Fruit fly (Drosophila melanogaster) whole organism, embryonic: ENCODE data around the gene Zwilch.

ENCODE experiments used
- Aef1 ChIP-seq: fragments of 200-800 bp; sonication (Bioruptor generic); IDR thresholded peaks from 3 replicates; pipeline ENCODE4 v1.3.6; 2022; ENCODE audit warnings: missing biosample characterization, missing genetic modification characterization
- BEAF-32 ChIP-seq: fragments of 200-800 bp; sonication (Bioruptor generic); optimal IDR thresholded peaks from 3 replicates; lab custom pipeline; 2017; ENCODE audit warnings: missing biosample characterization, missing genetic modification characterization, mild to moderate bottlenecking, moderate library complexity, missing genetic modification reagents
- CG12942 ChIP-seq: fragments of 200-800 bp; sonication (Bioruptor generic); optimal IDR thresholded peaks from 3 replicates; lab custom pipeline; 2016; ENCODE audit warnings: missing biosample characterization, missing genetic modification characterization
- CG13894 ChIP-seq: fragments of 200-800 bp; sonication (Bioruptor generic); optimal IDR thresholded peaks from 3 replicates; lab custom pipeline; 2018; ENCODE audit warnings: missing biosample characterization, mild to moderate bottlenecking, missing genetic modification characterization, moderate library complexity
- CG14050 ChIP-seq: fragments of 200-800 bp; sonication (Bioruptor generic); IDR thresholded peaks from 3 replicates; pipeline ENCODE4 v1.3.6; 2022; ENCODE audit warnings: missing biosample characterization, missing genetic modification characterization
- CG15269 ChIP-seq: fragments of 200-800 bp; sonication (Bioruptor generic); optimal IDR thresholded peaks from 2 replicates; lab custom pipeline; 2018; ENCODE audit warnings: missing biosample characterization, mild to moderate bottlenecking, missing genetic modification characterization, moderate library complexity
- CG15696 ChIP-seq: fragments of 200-800 bp; sonication (Bioruptor generic); optimal IDR thresholded peaks from 2 replicates; lab custom pipeline; 2019; ENCODE audit warnings: missing biosample characterization, mild to moderate bottlenecking, missing genetic modification characterization, moderate library complexity
- CG16779 ChIP-seq: fragments of 200-800 bp; sonication (Bioruptor generic); IDR thresholded peaks from 2 replicates; pipeline ENCODE4 v1.3.6; 2022; ENCODE audit warnings: missing biosample characterization, missing genetic modification characterization
- CG16813 ChIP-seq: fragments of 200-800 bp; sonication (Bioruptor generic); IDR thresholded peaks from 3 replicates; pipeline ENCODE4 v1.3.6; 2022; ENCODE audit warnings: missing biosample characterization, missing genetic modification characterization; ENCODE audit not compliant: partially characterized antibody
- CG16863 ChIP-seq: fragments of 200-800 bp; sonication (Bioruptor generic); optimal IDR thresholded peaks from 3 replicates; lab custom pipeline; 2016; ENCODE audit warnings: missing biosample characterization, missing genetic modification characterization
- CG17568 ChIP-seq: fragments of 200-800 bp; sonication (Bioruptor generic); optimal IDR thresholded peaks from 2 replicates; lab custom pipeline; 2018; ENCODE audit warnings: missing biosample characterization, mild to moderate bottlenecking, missing genetic modification characterization, moderate library complexity
- CG18262 ChIP-seq: fragments of 200-800 bp; optimal IDR thresholded peaks from 3 replicates; lab custom pipeline; 2019; ENCODE audit warnings: missing biosample characterization, mild to moderate bottlenecking, missing genetic modification characterization, moderate library complexity
- CG18599 ChIP-seq: fragments of 200-800 bp; sonication (Bioruptor generic); optimal IDR thresholded peaks from 3 replicates; lab custom pipeline; 2017; ENCODE audit warnings: missing biosample characterization, missing genetic modification characterization, mild to moderate bottlenecking, moderate library complexity, missing genetic modification reagents
- CG2889 ChIP-seq: fragments of 200-800 bp; sonication (Bioruptor generic); IDR thresholded peaks from 3 replicates; pipeline ENCODE4 v1.3.6; 2022; ENCODE audit warnings: missing biosample characterization, missing genetic modification characterization
- CG32532 ChIP-seq: fragments of 200-800 bp; sonication (Bioruptor generic); IDR thresholded peaks from 2 replicates; pipeline ENCODE4 v1.3.6; 2022; ENCODE audit warnings: missing biosample characterization, missing genetic modification characterization
- CG8388 ChIP-seq: fragments of 200-800 bp; sonication (Bioruptor generic); optimal IDR thresholded peaks from 2 replicates; lab custom pipeline; 2019; ENCODE audit warnings: missing biosample characterization, mild to moderate bottlenecking, missing genetic modification characterization, moderate library complexity
- CG8478 ChIP-seq: fragments of >200 bp; optimal IDR thresholded peaks from 2 replicates; lab custom pipeline; 2018
- D ChIP-seq, 2 experiments: fragments of 200-800 bp in 1 of 2; fragments of >200 bp in 1 of 2; sonication (Bioruptor generic) in 1 of 2; optimal IDR thresholded peaks; 2 replicates in 1 of 2; 3 replicates in 1 of 2; lab custom pipeline; 2017; ENCODE audit warnings: mild to moderate bottlenecking in 1 of 2, missing biosample characterization in 1 of 2, missing genetic modification characterization in 1 of 2, missing genetic modification reagents in 1 of 2
- Fer1 ChIP-seq: fragments of 200-800 bp; sonication (Bioruptor generic); optimal IDR thresholded peaks from 2 replicates; lab custom pipeline; 2017; ENCODE audit warnings: missing biosample characterization, mild to moderate bottlenecking, missing genetic modification characterization
- Gug ChIP-seq: fragments of 200-800 bp; sonication (Bioruptor generic); IDR thresholded peaks from 4 replicates; pipeline ENCODE4 v1.3.6; 2022; ENCODE audit warnings: missing biosample characterization, missing genetic modification characterization
- HmgZ ChIP-seq: fragments of 200-800 bp; sonication (Bioruptor generic); optimal IDR thresholded peaks from 2 replicates; lab custom pipeline; 2018; ENCODE audit warnings: missing biosample characterization, mild to moderate bottlenecking, missing genetic modification characterization
- Hr39 ChIP-seq: fragments of >200 bp; optimal IDR thresholded peaks from 2 replicates; lab custom pipeline; 2017
- Lhr ChIP-seq: fragments of 200-800 bp; sonication (Bioruptor generic); optimal IDR thresholded peaks from 3 replicates; lab custom pipeline; 2017; ENCODE audit warnings: mild to moderate bottlenecking, missing biosample characterization, missing genetic modification reagents, missing genetic modification characterization
- NC2β ChIP-seq: fragments of 200-800 bp; sonication (Bioruptor generic); optimal IDR thresholded peaks from 2 replicates; lab custom pipeline; 2016; ENCODE audit warnings: missing biosample characterization, missing genetic modification characterization
- NK7.1 ChIP-seq: fragments of 200-800 bp; sonication (Bioruptor generic); optimal IDR thresholded peaks from 3 replicates; lab custom pipeline; 2016; ENCODE audit warnings: missing biosample characterization, missing genetic modification characterization
- Optix ChIP-seq: fragments of 200-800 bp; sonication (Bioruptor generic); IDR thresholded peaks from 3 replicates; pipeline ENCODE4 v1.3.6; 2022; ENCODE audit warnings: missing biosample characterization, missing genetic modification characterization
- Vsx1 ChIP-seq: fragments of 200-800 bp; sonication (Bioruptor generic); optimal IDR thresholded peaks from 2 replicates; lab custom pipeline; 2017; ENCODE audit warnings: missing biosample characterization, mild to moderate bottlenecking, missing genetic modification characterization, missing genetic modification reagents
- ap ChIP-seq: fragments of 200-800 bp; sonication (Bioruptor generic); IDR thresholded peaks from 2 replicates; pipeline ENCODE4 v1.3.6; 2022; ENCODE audit warnings: missing biosample characterization, missing genetic modification characterization
- bigmax ChIP-seq: fragments of 200-800 bp; sonication (Bioruptor generic); optimal IDR thresholded peaks from 2 replicates; lab custom pipeline; 2018; ENCODE audit warnings: missing biosample characterization, mild to moderate bottlenecking, missing genetic modification characterization
- bsh ChIP-seq, 2 experiments: fragments of 200-800 bp; sonication (Bioruptor generic); optimal IDR thresholded peaks; 2 replicates each; lab custom pipeline; 2017 to 2018; ENCODE audit warnings: mild to moderate bottlenecking in 2 of 2, missing biosample characterization in 2 of 2, missing genetic modification characterization in 2 of 2, moderate library complexity in 1 of 2
- cato ChIP-seq: fragments of 200-800 bp; sonication (Bioruptor generic); optimal IDR thresholded peaks from 2 replicates; lab custom pipeline; 2016; ENCODE audit warnings: missing biosample characterization, missing genetic modification characterization, borderline replicate concordance
- caup ChIP-seq: fragments of 200-800 bp; sonication (Bioruptor generic); optimal IDR thresholded peaks from 3 replicates; lab custom pipeline; 2017; ENCODE audit warnings: missing biosample characterization, mild to moderate bottlenecking, missing genetic modification characterization, moderate library complexity; ENCODE audit not compliant: severe bottlenecking
- dimm ChIP-seq: fragments of 200-800 bp; sonication (Bioruptor generic); IDR thresholded peaks from 2 replicates; pipeline ENCODE4 v1.3.6; 2022; ENCODE audit warnings: missing biosample characterization, missing genetic modification characterization
- dpn ChIP-seq, 2 experiments: fragments of 200-800 bp; sonication (Bioruptor generic); optimal IDR thresholded peaks; 3 replicates each; lab custom pipeline; 2016; ENCODE audit warnings: missing biosample characterization in 2 of 2, missing genetic modification characterization in 2 of 2
- dysf ChIP-seq: fragments of 200-800 bp; sonication (Bioruptor generic); IDR thresholded peaks from 3 replicates; pipeline ENCODE4 v1.3.6; 2022; ENCODE audit warnings: missing biosample characterization, missing genetic modification characterization
- en ChIP-seq: fragments of 200-800 bp; sonication (Bioruptor generic); optimal IDR thresholded peaks from 2 replicates; lab custom pipeline; 2016; ENCODE audit warnings: missing biosample characterization, missing genetic modification characterization
- esg ChIP-seq: fragments of 200-800 bp; sonication (Bioruptor generic); conservative IDR thresholded peaks from 2 replicates; pipeline ENCODE4 v1.3.6; 2022; ENCODE audit warnings: missing biosample characterization, missing genetic modification characterization
- fru ChIP-seq: fragments of >200 bp; optimal IDR thresholded peaks from 2 replicates; lab custom pipeline; 2017
- gcm ChIP-seq: fragments of 200-800 bp; sonication (Bioruptor generic); optimal IDR thresholded peaks from 2 replicates; lab custom pipeline; 2019; ENCODE audit warnings: missing biosample characterization, mild to moderate bottlenecking, missing genetic modification characterization, moderate library complexity
- gt ChIP-seq: fragments of 200-800 bp; sonication (Bioruptor generic); IDR thresholded peaks from 2 replicates; pipeline ENCODE4 v1.3.6; 2022; ENCODE audit warnings: missing biosample characterization, missing genetic modification characterization
- inv ChIP-seq: fragments of 200-800 bp; sonication (Bioruptor generic); IDR thresholded peaks from 2 replicates; pipeline ENCODE4 v1.3.6; 2022; ENCODE audit warnings: missing biosample characterization, missing genetic modification characterization; ENCODE audit not compliant: partially characterized antibody
- org-1 ChIP-seq: fragments of 200-800 bp; sonication (Bioruptor generic); optimal IDR thresholded peaks from 2 replicates; lab custom pipeline; 2017; ENCODE audit warnings: missing biosample characterization, missing genetic modification characterization
- pum ChIP-seq: fragments of 200-800 bp; sonication (Bioruptor generic); optimal IDR thresholded peaks from 2 replicates; lab custom pipeline; 2016; ENCODE audit warnings: missing biosample characterization, missing genetic modification characterization
- run ChIP-seq: fragments of 200-800 bp; sonication (Bioruptor generic); optimal IDR thresholded peaks from 3 replicates; lab custom pipeline; 2018; ENCODE audit warnings: missing biosample characterization, mild to moderate bottlenecking, missing genetic modification characterization
- sim ChIP-seq: fragments of 200-800 bp; sonication (Bioruptor generic); IDR thresholded peaks from 2 replicates; pipeline ENCODE4 v1.3.6; 2022; ENCODE audit warnings: missing biosample characterization, missing genetic modification characterization
- slbo ChIP-seq: fragments of 200-800 bp; sonication (Bioruptor generic); IDR thresholded peaks from 2 replicates; pipeline ENCODE4 v1.3.6; 2022; ENCODE audit warnings: missing biosample characterization, missing genetic modification characterization
- slp2 ChIP-seq: fragments of 200-800 bp; sonication (Bioruptor generic); optimal IDR thresholded peaks from 2 replicates; lab custom pipeline; 2016; ENCODE audit warnings: missing biosample characterization, missing genetic modification characterization
- sna ChIP-seq: fragments of 200-800 bp; sonication (Bioruptor generic); IDR thresholded peaks from 2 replicates; pipeline ENCODE4 v1.3.6; 2022; ENCODE audit warnings: missing biosample characterization, missing genetic modification characterization; ENCODE audit not compliant: partially characterized antibody
- usp ChIP-seq: fragments of >200 bp; optimal IDR thresholded peaks from 2 replicates; lab custom pipeline; 2017; ENCODE audit warnings: missing biosample characterization, missing genetic modification characterization

Gene Zwilch

DNA sequence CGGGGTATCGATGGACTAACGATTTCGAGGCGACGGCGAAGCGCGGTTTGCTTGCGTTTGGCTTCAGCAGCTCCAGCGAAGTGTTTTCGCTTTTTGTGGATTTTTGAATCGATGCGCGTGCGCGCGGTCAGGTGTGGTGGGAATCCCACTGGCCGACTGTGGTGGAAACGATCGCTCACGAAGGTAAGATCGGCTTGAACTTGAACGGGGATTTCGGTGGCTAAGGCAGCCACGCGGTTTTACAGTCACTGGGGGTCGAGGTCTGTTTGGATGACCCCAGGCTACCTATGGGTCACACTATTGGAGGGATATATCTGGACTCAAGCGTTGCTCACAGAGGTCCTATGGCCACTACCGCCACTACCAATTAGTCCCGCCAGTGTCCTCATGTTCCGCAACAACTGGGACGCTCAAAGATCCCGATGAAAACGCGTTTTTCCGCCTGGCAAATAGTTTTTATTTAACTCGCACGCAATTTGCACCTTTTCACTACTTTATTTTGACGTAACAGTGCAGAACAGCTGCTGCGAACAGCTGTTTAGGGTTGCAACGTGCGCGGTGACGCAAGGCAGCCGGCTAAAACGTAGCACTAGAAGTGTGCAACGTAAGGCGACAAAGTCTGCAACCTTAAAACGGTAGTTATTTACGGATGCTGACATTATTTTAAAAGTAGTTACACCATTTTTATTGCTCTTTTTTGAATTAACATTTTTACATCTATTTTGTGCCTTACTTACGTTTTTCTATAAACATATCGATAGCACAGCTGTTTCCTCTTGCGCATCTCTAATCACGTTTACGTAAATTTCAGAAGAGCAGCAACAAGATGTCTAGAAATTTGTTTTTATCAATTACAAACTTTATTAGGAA, 39.2 kb upstream of the Zwilch start, which contains the start of the genes qless and mRpL32 (continued):
- TF ChIP-seq usp (GFP tag; lab: Kevin White, UChicago): no peak
- TF ChIP-seq dysf: peak; percentile 74
- TF ChIP-seq inv: peak; percentile 30; the same call in 1 of the 2 replicates
- no peak for TF ChIP-seq en (GFP tag; lab: Kevin White, UChicago)
- TF ChIP-seq Aef1 (GFP tag; lab: Robert Waterston, UW): peak; percentile 65
- peak; percentile 48 for TF ChIP-seq slp2 (GFP tag; lab: Kevin White, UChicago)
- no peak for TF ChIP-seq Lhr
- TF ChIP-seq ap (GFP tag; lab: Robert Waterston, UW): no peak
- no peak for TF ChIP-seq CG15269
- peak; percentile 7 for TF ChIP-seq HmgZ
- peak; percentile 24 for TF ChIP-seq gcm (GFP tag; lab: Kevin White, UChicago)
- no peak for TF ChIP-seq CG8478 (lab: Kevin White, UChicago)
- TF ChIP-seq sim: 0 out of 2 replicates have a peak, but pooled peaks have one; percentile 36
- no peak for TF ChIP-seq Hr39 (lab: Kevin White, UChicago)
- peak; percentile 85 for TF ChIP-seq CG32532 (GFP tag; lab: Robert Waterston, UW)
- TF ChIP-seq NC2β (GFP tag; lab: Kevin White, UChicago): peak; percentile 25
- TF ChIP-seq CG18599 (GFP tag; lab: Kevin White, UChicago): peak; percentile 55
- TF ChIP-seq bigmax: no peak
- TF ChIP-seq CG8388 (GFP tag; lab: Kevin White, UChicago): no peak
- no peak for TF ChIP-seq CG13894 (tag; lab: Kevin White, UChicago)
- no peak for TF ChIP-seq NK7.1 (GFP tag; lab: Kevin White, UChicago)
- no peak for TF ChIP-seq org-1 (GFP tag; lab: Kevin White, UChicago)
- no peak for TF ChIP-seq Vsx1 (GFP tag; lab: Kevin White, UChicago)
- TF ChIP-seq dpn (GFP tag; optimal IDR thresholded peaks at IDR 0.05; lab: Kevin White, UChicago): peak; percentile 45 to 68
- no peak for TF ChIP-seq cato (GFP tag; lab: Kevin White, UChicago)
- TF ChIP-seq CG15696 (tag; lab: Kevin White, UChicago): peak; percentile 56
- no peak for TF ChIP-seq esg (GFP tag; lab: Robert Waterston, UW)
- peak; percentile 60; the same call in 3 of the 4 replicates for TF ChIP-seq Gug (GFP tag; lab: Robert Waterston, UW)
- TF ChIP-seq CG2889: no peak
- peak; percentile 60; the same call in 1 of the 2 replicates for TF ChIP-seq slbo (GFP tag; lab: Robert Waterston, UW)
- peak; percentile 73 for TF ChIP-seq pum (GFP tag; lab: Kevin White, UChicago)
- TF ChIP-seq caup (GFP tag; lab: Kevin White, UChicago): peak; percentile 46
- no peak for TF ChIP-seq D (optimal IDR thresholded peaks at IDR 0.05; lab: Kevin White, UChicago)
- peak; percentile 40 for TF ChIP-seq D (GFP tag; optimal IDR thresholded peaks at IDR 0.05; lab: Kevin White, UChicago)
- TF ChIP-seq sna: peak; percentile 77
- TF ChIP-seq Fer1 (GFP tag; lab: Kevin White, UChicago): peak; percentile 28
- TF ChIP-seq fru (lab: Kevin White, UChicago): no peak
- peak; percentile 80 for TF ChIP-seq gt (GFP tag; lab: Robert Waterston, UW)
- TF ChIP-seq CG12942 (GFP tag; lab: Kevin White, UChicago): no peak
- no peak for TF ChIP-seq run
- TF ChIP-seq bsh (GFP tag; optimal IDR thresholded peaks at IDR 0.05; lab: Kevin White, UChicago): peak in 1 of 2 experiments; percentile 29
- TF ChIP-seq CG16863 (GFP tag; lab: Kevin White, UChicago): peak; percentile 21
- TF ChIP-seq CG18262 (tag; lab: Kevin White, UChicago): peak; percentile 74
- TF ChIP-seq Optix (GFP tag; lab: Robert Waterston, UW): no peak
- peak; percentile 70 for TF ChIP-seq CG16813 (GFP tag; lab: Robert Waterston, UW)
- TF ChIP-seq CG16779 (GFP tag; lab: Robert Waterston, UW): 0 out of 2 replicates have a peak, but pooled peaks have one; percentile 9
- no peak; the same call in 1 of the 2 replicates for TF ChIP-seq dimm (GFP tag; lab: Robert Waterston, UW)
- no peak for TF ChIP-seq CG14050 (GFP tag; lab: Robert Waterston, UW)
- TF ChIP-seq BEAF-32 (GFP tag; lab: Kevin White, UChicago): peak; percentile 82
- no peak for TF ChIP-seq CG17568
